Worm (Caenorhabditis elegans) whole organism, early embryonic: ENCODE results near the gene R148.3.

ENCODE experiments used
- ama-1 ChIP-seq: fragments of 150-350 bp; optimal IDR thresholded peaks from 2 replicates; lab custom pipeline; 2014
- ets-7 ChIP-seq: sonication (generic microtip); optimal IDR thresholded peaks from 2 replicates; lab custom pipeline; 2016; ENCODE audit warnings: missing genotype, missing genetic modification characterization, missing compliant biosample characterization
- pes-1 ChIP-seq: fragments of 200-800 bp; sonication (Bioruptor generic); IDR thresholded peaks from 2 replicates; pipeline ENCODE4 v1.3.6; 2022; ENCODE audit warnings: missing genetic modification reagents, missing genetic modification characterization, missing compliant biosample characterization

DNA sequence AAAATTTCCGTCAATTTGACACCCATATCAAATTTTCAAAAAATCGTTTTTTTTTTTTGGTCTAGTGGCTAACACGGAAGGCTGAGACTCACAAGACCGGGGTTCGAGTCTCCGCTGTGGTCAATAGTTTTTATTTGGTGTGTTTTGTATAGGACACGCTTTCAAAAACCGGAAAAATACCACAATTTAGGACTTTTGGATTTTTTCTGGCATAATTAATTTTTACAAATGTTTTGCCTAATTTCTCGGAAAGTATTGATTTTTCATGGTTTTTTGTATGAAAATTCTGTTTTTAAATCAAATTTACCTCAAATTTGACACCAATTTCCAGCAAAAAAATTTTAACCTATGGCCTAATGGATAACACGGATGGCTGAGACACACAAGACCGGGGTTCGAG, 10.8 kb downstream of the R148.3 start, which contains the start of gene mks-1:
- TF ChIP-seq pes-1 (GFP tag; lab: Robert Waterston, UW) (no peak), ama-1 (lab: Kevin White, UChicago) (no peak), ets-7 (tag; lab: Kevin White, UChicago) (no peak)
